Worm (Caenorhabditis elegans) whole organism, L4 larva: ENCODE measurements around the gene F40F9.3.

Source experiments
- R02D3.7 ChIP-seq: fragments of 150-350 bp; sonication (generic microtip); optimal IDR thresholded peaks from 3 replicates; lab custom pipeline; 2014; ENCODE audit warnings: missing biosample characterization, missing genetic modification characterization
- aly-2 ChIP-seq: sonication (generic microtip); optimal IDR thresholded peaks from 2 replicates; lab custom pipeline; 2018; ENCODE audit warnings: missing biosample characterization, missing genetic modification characterization
- ama-1 ChIP-seq: fragments of 150-350 bp; optimal IDR thresholded peaks from 2 replicates; lab custom pipeline; 2014; ENCODE audit warnings: inconsistent platforms, mixed read lengths
- arid-1 ChIP-seq: fragments of 200-800 bp; sonication (Bioruptor generic); conservative IDR thresholded peaks from 2 replicates; pipeline ENCODE4 v1.3.6; 2022; ENCODE audit warnings: missing genetic modification reagents, missing genetic modification characterization, missing compliant biosample characterization
- ctbp-1 ChIP-seq: fragments of 200-800 bp; sonication (Bioruptor generic); IDR thresholded peaks from 2 replicates; pipeline ENCODE4 v1.3.6; 2022; ENCODE audit warnings: missing genetic modification reagents, missing genetic modification characterization, missing compliant biosample characterization
- egl-27 ChIP-seq: sonication (generic microtip); optimal IDR thresholded peaks from 3 replicates; lab custom pipeline; 2017; ENCODE audit warnings: missing biosample characterization, missing genetic modification reagents, missing genetic modification characterization
- snpc-4 ChIP-seq: fragments of 150-350 bp; optimal IDR thresholded peaks from 2 replicates; lab custom pipeline; 2014; ENCODE audit warnings: missing biosample characterization, missing genetic modification characterization
- ztf-11 ChIP-seq: fragments of 150-350 bp; optimal IDR thresholded peaks from 2 replicates; lab custom pipeline; 2014; ENCODE audit warnings: missing biosample characterization, missing genetic modification characterization

DNA sequence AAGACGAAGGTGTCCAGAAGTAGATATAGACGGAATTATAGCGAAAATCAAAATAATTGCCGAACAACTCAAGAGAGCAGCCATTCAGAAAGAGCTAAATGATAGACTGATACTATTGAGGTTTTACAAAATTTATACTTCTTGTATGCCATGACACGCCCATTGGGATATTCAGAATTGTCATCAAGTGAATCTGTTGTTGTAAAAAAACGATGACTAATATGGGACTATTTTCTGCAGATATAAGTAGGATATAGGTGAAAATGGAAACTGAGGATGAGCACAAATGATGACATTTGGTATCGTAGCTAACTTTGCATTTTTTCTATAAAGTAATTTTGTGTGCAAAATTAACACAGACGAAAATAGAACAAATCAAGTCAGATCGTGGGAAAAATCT lies 40.7 kb downstream of the F40F9.3 start, which contains the start of gene F58E6.8:
- TF ChIP-seq ama-1 (lab: Kevin White, UChicago) (no peak), snpc-4 (no peak), ztf-11 (tag; lab: Kevin White, UChicago) (no peak), aly-2 (tag; lab: Kevin White, UChicago) (no peak), ctbp-1 (no peak), arid-1 (no peak), R02D3.7 (tag; lab: Kevin White, UChicago) (no peak), egl-27 (no peak)
